Fruit fly (Drosophila melanogaster) whole organism, embryonic: ENCODE measurements around the gene CG6048.

ENCODE experiments used
- Atf6 ChIP-seq: fragments of 200-800 bp; sonication (Bioruptor generic); IDR thresholded peaks from 2 replicates; pipeline ENCODE4 v1.3.6; 2022; ENCODE audit warnings: missing biosample characterization, missing genetic modification characterization
- CG10462 ChIP-seq: fragments of 200-800 bp; sonication (Bioruptor generic); optimal IDR thresholded peaks from 2 replicates; lab custom pipeline; 2016; ENCODE audit warnings: missing biosample characterization, missing genetic modification characterization
- CG10543 ChIP-seq: fragments of 200-800 bp; sonication (Bioruptor generic); optimal IDR thresholded peaks from 3 replicates; lab custom pipeline; 2017; ENCODE audit warnings: missing biosample characterization, mild to moderate bottlenecking, missing genetic modification characterization, moderate library complexity
- CG11504 ChIP-seq: fragments of 200-800 bp; sonication (Bioruptor generic); optimal IDR thresholded peaks from 3 replicates; lab custom pipeline; 2019; ENCODE audit warnings: missing biosample characterization, mild to moderate bottlenecking, missing genetic modification characterization, moderate library complexity
- CG11723 ChIP-seq: fragments of 200-800 bp; sonication (Bioruptor generic); optimal IDR thresholded peaks from 2 replicates; lab custom pipeline; 2017; ENCODE audit warnings: missing biosample characterization, mild to moderate bottlenecking, missing genetic modification characterization
- CG13424 ChIP-seq: fragments of 200-800 bp; sonication (Bioruptor generic); optimal IDR thresholded peaks from 2 replicates; lab custom pipeline; 2019; ENCODE audit warnings: missing biosample characterization, mild to moderate bottlenecking, missing genetic modification characterization, moderate library complexity
- CG14441 ChIP-seq: fragments of 200-800 bp; sonication (Bioruptor generic); IDR thresholded peaks from 2 replicates; pipeline ENCODE4 v1.3.6; 2022; ENCODE audit warnings: missing biosample characterization, missing genetic modification characterization
- CG14710 ChIP-seq: fragments of 200-800 bp; sonication (Bioruptor generic); optimal IDR thresholded peaks from 3 replicates; lab custom pipeline; 2019; ENCODE audit warnings: missing biosample characterization, mild to moderate bottlenecking, missing genetic modification characterization, moderate library complexity
- CG16813 ChIP-seq: fragments of 200-800 bp; sonication (Bioruptor generic); IDR thresholded peaks from 3 replicates; pipeline ENCODE4 v1.3.6; 2022; ENCODE audit warnings: missing biosample characterization, missing genetic modification characterization; ENCODE audit not compliant: partially characterized antibody
- CG17359 ChIP-seq: fragments of 200-800 bp; sonication (Bioruptor generic); optimal IDR thresholded peaks from 3 replicates; lab custom pipeline; 2018; ENCODE audit warnings: missing biosample characterization, mild to moderate bottlenecking, missing genetic modification characterization, moderate library complexity
- CG17802 ChIP-seq: fragments of 200-800 bp; sonication (Bioruptor generic); optimal IDR thresholded peaks from 2 replicates; lab custom pipeline; 2018; ENCODE audit warnings: missing biosample characterization, mild to moderate bottlenecking, missing genetic modification characterization, moderate library complexity
- CG17829 ChIP-seq: fragments of 200-800 bp; optimal IDR thresholded peaks from 2 replicates; lab custom pipeline; 2019; ENCODE audit warnings: missing biosample characterization, mild to moderate bottlenecking, missing genetic modification characterization, moderate library complexity
- CG2712 ChIP-seq: fragments of 200-800 bp; optimal IDR thresholded peaks from 3 replicates; lab custom pipeline; 2019; ENCODE audit warnings: missing biosample characterization, mild to moderate bottlenecking, missing genetic modification characterization, moderate library complexity
- CG32532 ChIP-seq: fragments of 200-800 bp; sonication (Bioruptor generic); IDR thresholded peaks from 2 replicates; pipeline ENCODE4 v1.3.6; 2022; ENCODE audit warnings: missing biosample characterization, missing genetic modification characterization
- CG4424 ChIP-seq: fragments of 200-800 bp; sonication (Bioruptor generic); optimal IDR thresholded peaks from 3 replicates; lab custom pipeline; 2016; ENCODE audit warnings: missing biosample characterization, missing genetic modification characterization
- CG5245 ChIP-seq: fragments of 200-800 bp; sonication (Bioruptor generic); optimal IDR thresholded peaks from 3 replicates; lab custom pipeline; 2016; ENCODE audit warnings: missing biosample characterization, missing genetic modification characterization
- CG6791 ChIP-seq: fragments of 200-800 bp; sonication (Bioruptor generic); IDR thresholded peaks from 3 replicates; pipeline ENCODE4 v1.3.6; 2022; ENCODE audit warnings: missing biosample characterization, missing genetic modification characterization; ENCODE audit not compliant: partially characterized antibody
- CG7839 ChIP-seq: fragments of 200-800 bp; sonication (Bioruptor generic); optimal IDR thresholded peaks from 3 replicates; lab custom pipeline; 2018; ENCODE audit warnings: missing biosample characterization, mild to moderate bottlenecking, missing genetic modification characterization, moderate library complexity
- CG7928 ChIP-seq: fragments of 200-800 bp; sonication (Bioruptor generic); optimal IDR thresholded peaks from 2 replicates; lab custom pipeline; 2017; ENCODE audit warnings: missing biosample characterization, mild to moderate bottlenecking, missing genetic modification characterization
- CG8478 ChIP-seq: fragments of >200 bp; optimal IDR thresholded peaks from 2 replicates; lab custom pipeline; 2018
- Dp ChIP-seq: fragments of 200-800 bp; sonication (Bioruptor generic); optimal IDR thresholded peaks from 2 replicates; lab custom pipeline; 2018; ENCODE audit warnings: missing biosample characterization, mild to moderate bottlenecking, missing genetic modification characterization, moderate library complexity
- Fer3 ChIP-seq: fragments of 200-800 bp; sonication (Bioruptor generic); optimal IDR thresholded peaks from 2 replicates; lab custom pipeline; 2018; ENCODE audit warnings: missing biosample characterization, mild to moderate bottlenecking, missing genetic modification characterization, moderate library complexity
- HLH54F ChIP-seq: fragments of 200-800 bp; sonication (Bioruptor generic); optimal IDR thresholded peaks from 3 replicates; lab custom pipeline; 2016; ENCODE audit warnings: missing biosample characterization, missing genetic modification characterization
- Hmx ChIP-seq: fragments of 200-800 bp; sonication (Bioruptor generic); optimal IDR thresholded peaks from 2 replicates; lab custom pipeline; 2016; ENCODE audit warnings: missing biosample characterization, missing genetic modification characterization
- Hr39 ChIP-seq: fragments of >200 bp; optimal IDR thresholded peaks from 2 replicates; lab custom pipeline; 2017
- MBD-R2 ChIP-seq: fragments of 200-800 bp; sonication (Bioruptor generic); IDR thresholded peaks from 2 replicates; pipeline ENCODE4 v1.3.6; 2022; ENCODE audit warnings: missing biosample characterization, missing genetic modification characterization
- MTF-1 ChIP-seq: fragments of 200-800 bp; sonication (Bioruptor generic); optimal IDR thresholded peaks from 2 replicates; lab custom pipeline; 2018; ENCODE audit warnings: missing biosample characterization, mild to moderate bottlenecking, missing genetic modification characterization, borderline replicate concordance
- Max ChIP-seq: fragments of 200-800 bp; sonication (Bioruptor generic); optimal IDR thresholded peaks from 2 replicates; lab custom pipeline; 2016; ENCODE audit warnings: missing biosample characterization, mild to moderate bottlenecking, missing genetic modification characterization
- NC2α ChIP-seq: fragments of 200-800 bp; sonication (Bioruptor generic); optimal IDR thresholded peaks from 2 replicates; lab custom pipeline; 2016; ENCODE audit warnings: missing biosample characterization, missing genetic modification characterization
- Ptx1 ChIP-seq: fragments of 200-800 bp; sonication (Bioruptor generic); IDR thresholded peaks from 2 replicates; pipeline ENCODE4 v1.3.6; 2022; ENCODE audit warnings: missing biosample characterization, missing genetic modification characterization
- Spps ChIP-seq: fragments of 200-800 bp; sonication (Bioruptor generic); optimal IDR thresholded peaks from 2 replicates; lab custom pipeline; 2018; ENCODE audit warnings: missing biosample characterization, mild to moderate bottlenecking, missing genetic modification characterization
- Tbp ChIP-seq: fragments of >200 bp; optimal IDR thresholded peaks from 2 replicates; lab custom pipeline; 2018; ENCODE audit warnings: missing biosample characterization, missing genetic modification characterization
- chif ChIP-seq, 2 experiments: fragments of 200-800 bp; sonication (Bioruptor generic); optimal IDR thresholded peaks; 3 replicates each; lab custom pipeline; 2016; ENCODE audit warnings: missing biosample characterization in 2 of 2, missing genetic modification characterization in 2 of 2
- crc ChIP-seq: fragments of 200-800 bp; sonication (Bioruptor generic); optimal IDR thresholded peaks from 2 replicates; lab custom pipeline; 2016; ENCODE audit warnings: missing biosample characterization, missing genetic modification characterization
- dimm ChIP-seq: fragments of 200-800 bp; sonication (Bioruptor generic); IDR thresholded peaks from 2 replicates; pipeline ENCODE4 v1.3.6; 2022; ENCODE audit warnings: missing biosample characterization, missing genetic modification characterization
- ewg ChIP-seq: fragments of 200-800 bp; sonication (Bioruptor generic); optimal IDR thresholded peaks from 3 replicates; lab custom pipeline; 2017; ENCODE audit warnings: mild to moderate bottlenecking, missing biosample characterization, missing genetic modification reagents, missing genetic modification characterization
- grau ChIP-seq: fragments of 200-800 bp; optimal IDR thresholded peaks from 3 replicates; lab custom pipeline; 2019; ENCODE audit warnings: missing biosample characterization, mild to moderate bottlenecking, missing genetic modification characterization, moderate library complexity
- grn ChIP-seq: fragments of 200-800 bp; sonication (Bioruptor generic); optimal IDR thresholded peaks from 3 replicates; lab custom pipeline; 2017; ENCODE audit warnings: missing biosample characterization, missing genetic modification characterization
- hkb ChIP-seq, 2 experiments: fragments of 200-800 bp in 1 of 2; fragments of >200 bp in 1 of 2; sonication (Bioruptor generic) in 1 of 2; IDR thresholded peaks in 1 of 2; optimal IDR thresholded peaks in 1 of 2; 2 replicates each; pipeline versions ENCODE4 v1.3.6 to Lab custom; 2017 to 2022; ENCODE audit warnings: missing biosample characterization in 1 of 2, missing genetic modification characterization in 1 of 2
- lab ChIP-seq: fragments of 200-800 bp; sonication (Bioruptor generic); optimal IDR thresholded peaks from 3 replicates; lab custom pipeline; 2017; ENCODE audit warnings: missing biosample characterization, missing genetic modification characterization, mild to moderate bottlenecking, moderate library complexity, missing genetic modification reagents
- luna ChIP-seq: fragments of 200-800 bp; sonication (Bioruptor generic); optimal IDR thresholded peaks from 2 replicates; lab custom pipeline; 2016; ENCODE audit warnings: missing biosample characterization, missing genetic modification characterization
- pfk ChIP-seq: fragments of 200-800 bp; sonication (Bioruptor generic); optimal IDR thresholded peaks from 2 replicates; lab custom pipeline; 2018; ENCODE audit warnings: missing biosample characterization, mild to moderate bottlenecking, missing genetic modification characterization, moderate library complexity
- sc ChIP-seq, 3 experiments: fragments of >200 bp in 2 of 3; fragments of 200-800 bp in 1 of 3; sonication (Bioruptor generic) in 1 of 3; optimal IDR thresholded peaks; 2 replicates in 2 of 3; 3 replicates in 1 of 3; lab custom pipeline; 2017; ENCODE audit warnings: mild to moderate bottlenecking in 1 of 3, missing biosample characterization in 1 of 3, missing genetic modification characterization in 1 of 3, missing genetic modification reagents in 1 of 3
- schlank ChIP-seq: fragments of 200-800 bp; sonication (Bioruptor generic); optimal IDR thresholded peaks from 2 replicates; lab custom pipeline; 2018; ENCODE audit warnings: missing biosample characterization, mild to moderate bottlenecking, missing genetic modification characterization
- shn ChIP-seq: fragments of 200-800 bp; sonication (Bioruptor generic); optimal IDR thresholded peaks from 3 replicates; lab custom pipeline; 2016; ENCODE audit warnings: missing biosample characterization, missing genetic modification characterization
- stc ChIP-seq: fragments of 200-800 bp; sonication (Bioruptor generic); IDR thresholded peaks from 2 replicates; pipeline ENCODE4 v1.3.6; 2022; ENCODE audit warnings: missing biosample characterization, missing genetic modification characterization
- tgo ChIP-seq: fragments of 200-800 bp; sonication (Bioruptor generic); IDR thresholded peaks from 3 replicates; pipeline ENCODE4 v1.3.6; 2022; ENCODE audit warnings: missing biosample characterization, missing genetic modification characterization
- tna ChIP-seq: fragments of 200-800 bp; sonication (Bioruptor generic); IDR thresholded peaks from 2 replicates; pipeline ENCODE4 v1.3.6; 2022; ENCODE audit warnings: missing biosample characterization, missing genetic modification characterization; ENCODE audit not compliant: partially characterized antibody
- zfh1 ChIP-seq: fragments of 200-800 bp; sonication (Bioruptor generic); IDR thresholded peaks from 3 replicates; pipeline ENCODE4 v1.3.6; 2022; ENCODE audit warnings: missing biosample characterization, missing genetic modification characterization

The CG6048 gene

dm6 chrX:5973389-5974025, 21.1 kb downstream of the CG6048 start (continued):
- TF ChIP-seq CG16813 (no peak), CG32532 (GFP tag; lab: Robert Waterston, UW) (no peak), CG5245 (GFP tag; lab: Kevin White, UChicago) (peak; percentile 68), schlank (tag; lab: Kevin White, UChicago) (no peak), CG17829 (tag; lab: Kevin White, UChicago) (peak; percentile 22), CG8478 (lab: Kevin White, UChicago) (no peak), zfh1 (GFP tag; lab: Robert Waterston, UW) (peak; percentile 53; the same call in 2 of the 3 replicates), CG2712 (tag; lab: Kevin White, UChicago) (peak; percentile 60), Fer3 (tag; lab: Kevin White, UChicago) (peak; percentile 10), Atf6 (GFP tag; lab: Robert Waterston, UW) (no peak), lab (peak; percentile 19), CG14441 (GFP tag; lab: Robert Waterston, UW) (peak; percentile 35; the same call in 1 of the 2 replicates), sc (optimal IDR thresholded peaks at IDR 0.05; lab: Kevin White, UChicago) (no peak), sc (GFP tag; optimal IDR thresholded peaks at IDR 0.05; lab: Kevin White, UChicago) (no peak), stc (0 out of 2 replicates have a peak, but pooled peaks have one; percentile 27), Ptx1 (GFP tag; lab: Robert Waterston, UW) (peak; percentile 36; the same call in 1 of the 2 replicates), CG7928 (GFP tag; lab: Kevin White, UChicago) (no peak), Dp (GFP tag; lab: Kevin White, UChicago) (no peak), pfk (no peak), hkb (optimal IDR thresholded peaks at IDR 0.05; lab: Kevin White, UChicago) (no peak), hkb (GFP tag; IDR thresholded peaks at IDR 0.05; lab: Robert Waterston, UW) (peak; percentile 25; the same call in 1 of the 2 replicates), CG14710 (tag; lab: Kevin White, UChicago) (peak; percentile 40), HLH54F (GFP tag; lab: Kevin White, UChicago) (no peak), chif (GFP tag; optimal IDR thresholded peaks at IDR 0.05; lab: Kevin White, UChicago) (peak in 1 of 2 experiments; percentile 24), tgo (GFP tag; lab: Robert Waterston, UW) (0 out of 3 replicates have a peak, but pooled peaks have one; percentile 22), CG6791 (GFP tag; lab: Robert Waterston, UW) (no peak), Max (no peak), CG10543 (no peak), crc (GFP tag; lab: Kevin White, UChicago) (no peak), CG13424 (tag; lab: Kevin White, UChicago) (no peak), Hmx (GFP tag; lab: Kevin White, UChicago) (no peak), CG17359 (peak; percentile 28), ewg (GFP tag; lab: Kevin White, UChicago) (no peak), CG17802 (tag; lab: Kevin White, UChicago) (no peak), CG7839 (tag; lab: Kevin White, UChicago) (peak; percentile 1), Spps (tag; lab: Kevin White, UChicago) (peak; percentile 29), CG11504 (tag; lab: Kevin White, UChicago) (peak; percentile 16), MBD-R2 (GFP tag; lab: Robert Waterston, UW) (no peak), dimm (no peak), shn (no peak), NC2α (GFP tag; lab: Kevin White, UChicago) (no peak), grau (tag; lab: Kevin White, UChicago) (peak; percentile 18), MTF-1 (no peak), Tbp (GFP tag; lab: Kevin White, UChicago) (no peak), CG10462 (GFP tag; lab: Kevin White, UChicago) (no peak), CG11723 (no peak), luna (no peak), tna (GFP tag; lab: Robert Waterston, UW) (no peak), Hr39 (lab: Kevin White, UChicago) (no peak), CG4424 (GFP tag; lab: Kevin White, UChicago) (peak; percentile 58), grn (GFP tag; lab: Kevin White, UChicago) (no peak)
